Fruit fly (Drosophila melanogaster): ENCODE results near the gene CG12523.

Gene CG12523

dm6 chr3L:10817670-10818650 is 17.0 kb downstream of the CG12523 start (continued):
- TF ChIP-seq Sox102F (GFP tag; optimal IDR thresholded peaks at IDR 0.05) (peak; percentile 58), B-H2 (GFP tag; optimal IDR thresholded peaks at IDR 0.05) (no peak), fd96Cb (tag; optimal IDR thresholded peaks at IDR 0.05) (peak; percentile 11), CG3838 (GFP tag; optimal IDR thresholded peaks at IDR 0.05) (no peak), Hr51 (GFP tag; optimal IDR thresholded peaks at IDR 0.05) (peak in 1 of 2 experiments; percentile 44), zen2 (GFP tag; IDR thresholded peaks at IDR 0.05; ENCODE audit: partially characterized antibody) (no peak), slou (GFP tag; optimal IDR thresholded peaks at IDR 0.05) (peak; percentile 25), schlank (tag; optimal IDR thresholded peaks at IDR 0.05) (no peak), btn (GFP tag; optimal IDR thresholded peaks at IDR 0.05) (no peak), CG17328 (GFP tag; IDR thresholded peaks at IDR 0.05) (no peak), emc (GFP tag; optimal IDR thresholded peaks at IDR 0.05) (no peak), dmrt99B (tag; optimal IDR thresholded peaks at IDR 0.05) (peak; percentile 48), CG10147 (GFP tag; optimal IDR thresholded peaks at IDR 0.05) (no peak), Med (GFP tag) (peak; percentile 63), ken (GFP tag; IDR thresholded peaks at IDR 0.05) (no peak), MBD-R2 (GFP tag; IDR thresholded peaks at IDR 0.05) (no peak), Ptx1 (GFP tag; IDR thresholded peaks at IDR 0.05) (0 out of 2 replicates have a peak, but pooled peaks have one; percentile 26), shn (GFP tag; optimal IDR thresholded peaks at IDR 0.05) (no peak), CG9437 (GFP tag; optimal IDR thresholded peaks at IDR 0.05) (peak; percentile 39), Sox100B (GFP tag; optimal IDR thresholded peaks at IDR 0.05) (peak; percentile 44), HmgD (GFP tag; optimal IDR thresholded peaks at IDR 0.05) (no peak), CG11093 (GFP tag; IDR thresholded peaks at IDR 0.05) (0 out of 3 replicates have a peak, but pooled peaks have one; percentile 13), slp2 (GFP tag; optimal IDR thresholded peaks at IDR 0.05) (no peak), Bdp1 (GFP tag; optimal IDR thresholded peaks at IDR 0.05) (no peak), stwl (tag; optimal IDR thresholded peaks at IDR 0.05) (no peak), br (optimal IDR thresholded peaks at IDR 0.05) (no peak), odd (GFP tag; optimal IDR thresholded peaks at IDR 0.05) (peak; percentile 27), CG5953 (GFP tag; IDR thresholded peaks at IDR 0.05) (no peak), nerfin-1 (tag; optimal IDR thresholded peaks at IDR 0.05) (peak; percentile 5), fd3F (GFP tag; optimal IDR thresholded peaks at IDR 0.05) (no peak), exex (tag; optimal IDR thresholded peaks at IDR 0.05) (peak; percentile 2), lilli (GFP tag; optimal IDR thresholded peaks at IDR 0.05) (peak; percentile 50)

dm6 chr3L:10821468-10821867 is 20.5 kb downstream of the CG12523 start:
- TF ChIP-seq crol (GFP tag; IDR thresholded peaks at IDR 0.05), result peak; percentile 27; the same call in 1 of the 2 replicates
- peak; percentile 57 for TF ChIP-seq CG13894 (tag; optimal IDR thresholded peaks at IDR 0.05)
- TF ChIP-seq hbn (GFP tag; IDR thresholded peaks at IDR 0.05; ENCODE audit: partially characterized antibody), result no peak
- peak; percentile 57 for TF ChIP-seq Med (GFP tag)
- TF ChIP-seq CkIIα-i1 (GFP tag; IDR thresholded peaks at IDR 0.05), result no peak
- TF ChIP-seq CG17802 (tag; optimal IDR thresholded peaks at IDR 0.05), result no peak
- no peak for TF ChIP-seq Kr (GFP tag; optimal IDR thresholded peaks at IDR 0.05)
- peak; percentile 70 for TF ChIP-seq abd-A (tag; optimal IDR thresholded peaks at IDR 0.05)
- TF ChIP-seq CG32532 (GFP tag; IDR thresholded peaks at IDR 0.05), result no peak
